Fruit fly (Drosophila melanogaster) whole organism, adult: ENCODE data around the gene Z600.

Source experiments
- CG11617 ChIP-seq: fragments of 200-800 bp; sonication (Bioruptor generic); optimal IDR thresholded peaks from 2 replicates; lab custom pipeline; 2017; ENCODE audit warnings: mild to moderate bottlenecking, missing biosample characterization, missing genetic modification reagents, missing genetic modification characterization
- CG12768 ChIP-seq: fragments of 200-800 bp; sonication (Bioruptor generic); optimal IDR thresholded peaks from 2 replicates; lab custom pipeline; 2017; ENCODE audit warnings: missing biosample characterization, missing genetic modification characterization, mild to moderate bottlenecking, moderate library complexity, missing genetic modification reagents
- CG14711 ChIP-seq: fragments of 200-800 bp; sonication (Bioruptor generic); optimal IDR thresholded peaks from 2 replicates; lab custom pipeline; 2018; ENCODE audit warnings: missing biosample characterization, mild to moderate bottlenecking, missing genetic modification characterization, moderate library complexity
- CG1620 ChIP-seq: fragments of 200-800 bp; sonication (Bioruptor generic); optimal IDR thresholded peaks from 2 replicates; lab custom pipeline; 2016; ENCODE audit warnings: missing biosample characterization, missing genetic modification characterization
- CG33017 ChIP-seq: fragments of 200-800 bp; sonication (Bioruptor generic); optimal IDR thresholded peaks from 2 replicates; lab custom pipeline; 2018; ENCODE audit warnings: missing biosample characterization, mild to moderate bottlenecking, missing genetic modification characterization, moderate library complexity
- CG5204 ChIP-seq: fragments of 200-800 bp; sonication (Bioruptor generic); optimal IDR thresholded peaks from 2 replicates; lab custom pipeline; 2016; ENCODE audit warnings: missing biosample characterization, missing genetic modification characterization
- CG7045 ChIP-seq: fragments of 200-800 bp; sonication (Bioruptor generic); optimal IDR thresholded peaks from 2 replicates; lab custom pipeline; 2017; ENCODE audit warnings: missing biosample characterization, mild to moderate bottlenecking, missing genetic modification characterization
- CG7101 ChIP-seq: fragments of 200-800 bp; sonication (Bioruptor generic); optimal IDR thresholded peaks from 2 replicates; lab custom pipeline; 2018; ENCODE audit warnings: missing biosample characterization, mild to moderate bottlenecking, missing genetic modification characterization, moderate library complexity
- Clk ChIP-seq: fragments of 200-800 bp; sonication (Bioruptor generic); optimal IDR thresholded peaks from 2 replicates; lab custom pipeline; 2017; ENCODE audit warnings: missing biosample characterization, missing genetic modification characterization
- Crg-1 ChIP-seq: fragments of 200-800 bp; sonication (Bioruptor generic); optimal IDR thresholded peaks from 2 replicates; lab custom pipeline; 2016; ENCODE audit warnings: missing biosample characterization, missing genetic modification characterization
- Hr96 ChIP-seq: fragments of 200-800 bp; sonication (Bioruptor generic); optimal IDR thresholded peaks from 2 replicates; lab custom pipeline; 2016; ENCODE audit warnings: missing biosample characterization, missing genetic modification characterization
- Mnt ChIP-seq: fragments of 200-800 bp; sonication (Bioruptor generic); optimal IDR thresholded peaks from 2 replicates; lab custom pipeline; 2016; ENCODE audit warnings: missing biosample characterization, mild to moderate bottlenecking, missing genetic modification characterization
- bab1 ChIP-seq: fragments of 200-800 bp; sonication (Bioruptor generic); optimal IDR thresholded peaks from 3 replicates; lab custom pipeline; 2019; ENCODE audit warnings: missing biosample characterization, mild to moderate bottlenecking, missing genetic modification characterization, moderate library complexity
- cic ChIP-seq: fragments of 200-800 bp; sonication (Bioruptor generic); optimal IDR thresholded peaks from 2 replicates; lab custom pipeline; 2017; ENCODE audit warnings: missing biosample characterization, mild to moderate bottlenecking, missing genetic modification characterization, moderate library complexity
- cnc ChIP-seq, 2 experiments: fragments of >200 bp; optimal IDR thresholded peaks; 2 replicates each; lab custom pipeline; 2017
- kay ChIP-seq: fragments of 200-800 bp; sonication (Bioruptor generic); peaks from one replicate; lab custom pipeline; 2016; ENCODE audit warnings: missing biosample characterization, missing genetic modification characterization, borderline replicate concordance
- ovo ChIP-seq: fragments of 200-800 bp; sonication (Bioruptor generic); optimal IDR thresholded peaks from 2 replicates; lab custom pipeline; 2016; ENCODE audit warnings: missing biosample characterization, missing genetic modification characterization
- pad ChIP-seq: fragments of 200-800 bp; sonication (Bioruptor generic); optimal IDR thresholded peaks from 3 replicates; lab custom pipeline; 2017; ENCODE audit warnings: missing biosample characterization, missing genetic modification characterization, mild to moderate bottlenecking, moderate library complexity, missing genetic modification reagents
- tj ChIP-seq: fragments of 200-800 bp; sonication (Bioruptor generic); optimal IDR thresholded peaks from 3 replicates; lab custom pipeline; 2017; ENCODE audit warnings: missing biosample characterization, mild to moderate bottlenecking, missing genetic modification characterization, moderate library complexity
- toe ChIP-seq: fragments of 200-800 bp; sonication (Bioruptor generic); optimal IDR thresholded peaks from 2 replicates; lab custom pipeline; 2016; ENCODE audit warnings: missing biosample characterization, missing genetic modification characterization

Gene Z600

DNA sequence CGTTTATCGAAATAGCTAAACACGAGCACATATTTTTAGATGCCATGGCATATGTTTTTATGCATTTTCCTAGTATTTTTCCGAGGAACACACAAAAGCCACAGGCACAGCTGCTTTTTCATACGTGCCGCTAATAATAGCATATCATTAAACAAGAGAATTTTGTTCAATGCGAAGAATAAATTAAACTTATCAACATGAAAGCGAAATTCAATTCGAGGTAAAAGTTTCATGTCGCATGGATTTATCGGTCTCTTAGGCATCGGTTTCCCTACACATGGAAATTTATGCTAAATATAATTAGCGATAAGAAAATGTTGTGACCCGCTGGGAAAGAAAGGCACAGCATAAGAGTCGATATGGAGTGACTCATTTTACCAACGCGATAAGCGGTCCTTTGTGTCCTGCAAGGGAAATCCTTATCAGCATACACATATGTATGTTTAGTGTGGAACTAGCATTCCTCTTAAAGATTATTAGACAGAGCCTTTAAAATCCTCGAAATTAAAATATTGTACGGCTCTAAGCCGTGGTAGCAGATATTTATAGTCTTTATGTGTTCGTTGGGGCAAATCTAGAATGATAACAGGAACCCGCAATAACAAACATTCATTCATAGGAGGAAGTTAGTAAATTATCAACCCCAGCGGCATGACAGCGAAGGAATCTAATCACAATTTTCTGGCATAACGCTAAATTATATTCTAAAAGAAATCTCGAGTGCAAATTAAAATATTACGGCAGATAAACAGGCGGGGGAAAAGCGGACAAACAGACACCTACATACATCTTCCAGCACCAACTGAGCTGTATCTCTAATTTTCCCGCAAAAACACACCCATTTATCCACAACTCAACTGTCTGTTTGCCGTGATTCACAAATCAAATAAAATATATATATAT is 22.8 kb downstream of the Z600 start, which contains the start of gene CG43248:
Gene CG43248 (minus strand): TSS at position 51 of the 903 bp plus-strand sequence.
- TF ChIP-seq pad (no peak), cic (peak; percentile 85)

- TF ChIP-seq CG14711 (tag; lab: Kevin White, UChicago) (peak; percentile 23), pad (no peak), cnc (optimal IDR thresholded peaks at IDR 0.05; lab: Kevin White, UChicago) (no peak), CG33017 (no peak), Clk (GFP tag; lab: Kevin White, UChicago) (no peak), bab1 (GFP tag; lab: Kevin White, UChicago) (no peak), CG7101 (tag; lab: Kevin White, UChicago) (no peak), CG11617 (GFP tag; lab: Kevin White, UChicago) (no peak), Hr96 (GFP tag; lab: Kevin White, UChicago) (peak; percentile 23), Mnt (GFP tag; lab: Kevin White, UChicago) (no peak), toe (GFP tag; lab: Kevin White, UChicago) (peak; percentile 5), CG12768 (peak; percentile 82), CG1620 (GFP tag; lab: Kevin White, UChicago) (no peak), kay (GFP tag; lab: Kevin White, UChicago) (peak; percentile 83), cic (no peak), CG5204 (GFP tag; lab: Kevin White, UChicago) (peak; percentile 2), CG7045 (no peak), tj (GFP tag; lab: Kevin White, UChicago) (peak; percentile 22), ovo (GFP tag; lab: Kevin White, UChicago) (peak; percentile 57), Crg-1 (no peak)
Measured at dm6 chr3L:15532368-15533030, 23.6 kb downstream of the Z600 start.

DNA sequence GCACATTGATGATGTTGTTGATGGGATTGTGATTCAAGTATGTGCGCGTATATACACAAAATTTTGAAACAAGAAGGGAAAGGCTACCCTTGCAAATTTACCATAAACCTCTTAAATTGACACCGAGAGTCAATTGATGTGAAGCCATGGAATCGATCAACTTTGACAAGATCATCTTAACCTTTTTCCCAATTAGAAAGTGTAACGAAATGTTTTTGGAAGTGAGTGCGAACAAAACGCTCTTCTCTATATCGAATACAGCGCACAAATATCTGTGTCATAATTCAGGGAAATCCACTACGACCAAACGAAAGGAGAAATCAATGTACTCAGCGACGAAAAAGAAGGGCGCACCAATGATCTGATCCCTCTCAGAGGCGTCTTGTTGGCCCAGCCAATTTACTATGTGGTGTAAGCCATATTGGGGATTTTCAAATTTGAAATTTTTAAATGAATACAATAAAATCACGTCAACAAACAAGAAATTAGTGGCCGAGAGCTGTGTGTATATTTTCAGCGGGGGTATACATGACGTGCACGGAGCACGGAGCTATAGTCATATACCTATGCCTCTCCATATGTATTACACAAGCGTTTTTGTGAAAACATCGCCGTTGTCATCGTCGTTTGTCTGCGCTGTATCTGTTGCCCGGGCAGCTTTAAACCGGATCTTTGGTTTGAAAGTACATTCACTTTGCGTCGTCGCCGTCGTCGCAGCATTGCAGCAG is 24.7 kb downstream of the Z600 start:
- TF ChIP-seq CG7101 (tag; lab: Kevin White, UChicago) (peak; percentile 14), Mnt (GFP tag; lab: Kevin White, UChicago) (no peak), CG5204 (GFP tag; lab: Kevin White, UChicago) (peak; percentile 23), CG14711 (tag; lab: Kevin White, UChicago) (peak; percentile 24), Hr96 (GFP tag; lab: Kevin White, UChicago) (peak; percentile 7), kay (GFP tag; lab: Kevin White, UChicago) (peak; percentile 85), pad (no peak)

dm6 chr3L:15534274-15535227 is 25.7 kb downstream of the Z600 start:
- peak; percentile 59 for TF ChIP-seq CG7101 (tag; lab: Kevin White, UChicago)
- TF ChIP-seq CG12768, result peak; percentile 51
- peak; percentile 13 for TF ChIP-seq Clk (GFP tag; lab: Kevin White, UChicago)
- TF ChIP-seq cnc (optimal IDR thresholded peaks at IDR 0.05; lab: Kevin White, UChicago), result no peak
- peak; percentile 79 for TF ChIP-seq toe (GFP tag; lab: Kevin White, UChicago)
- peak; percentile 40 for TF ChIP-seq pad
- peak; percentile 86 for TF ChIP-seq CG11617 (GFP tag; lab: Kevin White, UChicago)
- TF ChIP-seq CG33017, result peak; percentile 43
- no peak for TF ChIP-seq cic
- TF ChIP-seq Hr96 (GFP tag; lab: Kevin White, UChicago), result peak; percentile 64
- no peak for TF ChIP-seq CG14711 (tag; lab: Kevin White, UChicago)
- peak; percentile 61 for TF ChIP-seq Crg-1
- TF ChIP-seq CG7045, result peak; percentile 60
- TF ChIP-seq Mnt (GFP tag; lab: Kevin White, UChicago), result peak; percentile 55
- TF ChIP-seq ovo (GFP tag; lab: Kevin White, UChicago), result no peak
- TF ChIP-seq bab1 (GFP tag; lab: Kevin White, UChicago), result peak; percentile 28
- TF ChIP-seq CG5204 (GFP tag; lab: Kevin White, UChicago), result peak; percentile 78
- peak; percentile 56 for TF ChIP-seq tj (GFP tag; lab: Kevin White, UChicago)
- TF ChIP-seq CG1620 (GFP tag; lab: Kevin White, UChicago), result peak; percentile 30
- TF ChIP-seq kay (GFP tag; lab: Kevin White, UChicago), result no peak

DNA sequence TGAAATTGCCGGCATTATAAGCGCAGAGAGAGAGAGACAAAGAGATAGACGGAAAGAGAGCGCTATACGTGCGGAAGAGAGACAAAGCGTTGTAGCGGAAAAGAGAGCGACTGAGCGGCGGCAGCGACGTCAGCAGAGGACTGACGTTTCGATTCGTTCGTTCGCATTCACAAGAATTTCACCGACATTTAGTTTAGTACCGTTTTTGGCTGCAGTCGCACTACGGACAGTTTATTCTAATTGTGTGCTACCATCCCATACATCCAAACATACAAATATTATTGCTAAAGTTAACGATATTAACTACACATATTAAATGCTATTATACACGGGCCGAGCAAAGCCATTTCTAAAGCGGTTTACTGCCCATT is 26.4 kb downstream of the Z600 start, which contains the start of gene CrebA:
Gene CrebA (plus strand): TSS at position 168 of the 371 bp plus-strand sequence.
- TF ChIP-seq Hr96 (GFP tag; lab: Kevin White, UChicago) (no peak), pad (no peak), kay (GFP tag; lab: Kevin White, UChicago) (peak; percentile 21)
